Worm (Caenorhabditis elegans) whole organism, midembryonic: ENCODE data around the gene nsy-1.

ENCODE experiments used
- T22C8.4 ChIP-seq: fragments of 200-800 bp; sonication (Bioruptor generic); IDR thresholded peaks from 2 replicates; pipeline ENCODE4 v1.3.6; 2022; ENCODE audit warnings: missing genetic modification characterization, missing compliant biosample characterization
- flt-1 ChIP-seq: fragments of 200-800 bp; sonication (Bioruptor generic); IDR thresholded peaks from 2 replicates; pipeline ENCODE4 v1.3.6; 2022; ENCODE audit warnings: missing genetic modification characterization, missing compliant biosample characterization
- klf-2 ChIP-seq: fragments of 200-800 bp; sonication (Bioruptor generic); conservative IDR thresholded peaks from 2 replicates; pipeline ENCODE4 v1.3.6; 2022; ENCODE audit warnings: missing genetic modification reagents, missing genetic modification characterization, missing compliant biosample characterization
- med-1 ChIP-seq: sonication (generic microtip); optimal IDR thresholded peaks from 2 replicates; lab custom pipeline; 2017; ENCODE audit warnings: missing genetic modification characterization, mild to moderate bottlenecking, missing compliant biosample characterization, antibody characterized with exemption, missing genetic modification reagents; ENCODE audit not compliant: insufficient read depth
- ref-1 ChIP-seq: fragments of 200-800 bp; sonication (Bioruptor generic); conservative IDR thresholded peaks from 2 replicates; pipeline ENCODE4 v1.3.6; 2022; ENCODE audit warnings: missing genetic modification reagents, missing genetic modification characterization, missing compliant biosample characterization
- ztf-23 ChIP-seq: fragments of 200-800 bp; sonication (Bioruptor generic); IDR thresholded peaks from 2 replicates; pipeline ENCODE4 v1.3.6; 2022; ENCODE audit warnings: missing genetic modification reagents, missing genetic modification characterization, missing compliant biosample characterization
- ztf-29 ChIP-seq: fragments of 200-800 bp; sonication (Bioruptor generic); IDR thresholded peaks from 2 replicates; pipeline ENCODE4 v1.3.6; 2022; ENCODE audit warnings: missing genetic modification reagents, missing genetic modification characterization, missing compliant biosample characterization

Gene nsy-1

ce11 chrII:5069525-5069924 lies 47.0 kb downstream of the nsy-1 start, which contains the start of gene idpb-2:
TSS of gene idpb-2 (minus strand) at chrII:5069625.
- TF ChIP-seq T22C8.4 (no peak), flt-1 (no peak), ztf-29 (GFP tag; lab: Robert Waterston, UW) (no peak), klf-2 (GFP tag; lab: Robert Waterston, UW) (no peak), ztf-23 (GFP tag; lab: Robert Waterston, UW) (no peak), med-1 (GFP tag; lab: Kevin White, UChicago) (no peak)

ce11 chrII:5071265-5071664 lies 48.7 kb downstream of the nsy-1 start, which contains the start of gene C27A2.7:
TSS of gene C27A2.7 (minus strand) at chrII:5071365.
- TF ChIP-seq flt-1 (no peak), ref-1 (GFP tag; lab: Robert Waterston, UW) (no peak), med-1 (GFP tag; lab: Kevin White, UChicago) (no peak)
